Worm (Caenorhabditis elegans): ENCODE measurements around the gene ZK380.6.

ZK380.6 gene

DNA sequence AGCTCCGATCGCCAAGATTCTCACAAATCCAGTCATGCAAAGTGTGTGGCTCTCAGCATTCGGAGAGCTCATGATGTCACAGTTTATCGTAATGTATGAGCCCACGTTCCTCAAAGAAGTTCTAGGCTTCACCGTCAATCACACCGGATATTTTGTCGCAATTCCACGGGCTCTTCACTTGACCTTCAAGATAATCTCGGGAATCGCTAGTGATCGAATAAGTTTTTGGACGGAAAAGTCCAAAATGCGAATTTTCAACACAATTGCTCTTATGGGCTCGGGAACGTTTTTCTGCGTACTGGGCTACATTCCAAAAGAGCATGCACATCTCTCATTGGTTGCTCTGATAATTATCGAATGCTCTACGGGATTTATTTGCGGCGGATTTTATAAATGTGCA lies 31.2 kb upstream of the ZK380.6 start:
- TF ChIP-seq elt-1 (tag; optimal IDR thresholded peaks at IDR 0.05; ENCODE audit: borderline replicate concordance, insufficient read depth) (no peak), unc-120 (tag; optimal IDR thresholded peaks at IDR 0.05; ENCODE audit: poor library complexity, severe bottlenecking) (no peak), drap-1 (GFP tag; optimal IDR thresholded peaks at IDR 0.05) (no peak), nhr-28 (tag; optimal IDR thresholded peaks at IDR 0.05) (no peak), hlh-1 (tag; optimal IDR thresholded peaks at IDR 0.05) (no peak), blmp-1 (tag; optimal IDR thresholded peaks at IDR 0.05) (no peak), mab-5 (tag; optimal IDR thresholded peaks at IDR 0.05) (no peak), unc-39 (tag; optimal IDR thresholded peaks at IDR 0.05) (no peak), sem-2 (GFP tag; optimal IDR thresholded peaks at IDR 0.05) (no peak), flh-1 (GFP tag; optimal IDR thresholded peaks at IDR 0.05) (no peak), ceh-39 (tag; optimal IDR thresholded peaks at IDR 0.05) (no peak), cnd-1 (tag; optimal IDR thresholded peaks at IDR 0.05) (no peak), nhr-2 (tag; optimal IDR thresholded peaks at IDR 0.05) (no peak), ceh-43 (GFP tag; optimal IDR thresholded peaks at IDR 0.05) (no peak), M03D4.4 (tag; optimal IDR thresholded peaks at IDR 0.05) (no peak), pha-4 (tag; optimal IDR thresholded peaks at IDR 0.05) (no peak), lsy-2 (tag; optimal IDR thresholded peaks at IDR 0.05) (no peak), mep-1 (tag; optimal IDR thresholded peaks at IDR 0.05) (no peak), nhr-237 (tag; optimal IDR thresholded peaks at IDR 0.05) (no peak)

DNA sequence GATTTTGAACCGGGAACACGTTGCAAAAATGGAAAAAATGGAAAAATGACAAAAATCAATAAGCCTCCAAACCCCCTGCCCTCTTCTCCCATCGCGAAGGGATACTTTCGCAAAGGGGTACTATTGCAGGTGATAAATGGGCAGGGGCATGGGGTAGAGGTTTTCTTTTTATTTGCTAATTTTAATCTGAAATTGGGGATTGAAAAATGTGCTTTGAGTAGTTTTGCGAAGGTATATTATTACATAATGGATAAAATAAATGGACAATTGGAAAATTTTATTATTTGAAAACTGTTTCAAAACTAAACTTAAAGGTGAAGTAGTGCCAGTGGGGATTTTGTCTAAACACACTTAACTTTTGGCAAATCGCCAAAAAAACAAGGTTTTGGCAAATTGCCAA lies 27.2 kb upstream of the ZK380.6 start:
- TF ChIP-seq elt-3 (tag; optimal IDR thresholded peaks at IDR 0.05) (peak; percentile 67), ces-1 (GFP tag; optimal IDR thresholded peaks at IDR 0.05) (peak; percentile 86), tbx-8 (GFP tag; optimal IDR thresholded peaks at IDR 0.05) (peak; percentile 45), pha-4 (tag; optimal IDR thresholded peaks at IDR 0.05) (peak; percentile 71), cnd-1 (tag; optimal IDR thresholded peaks at IDR 0.05) (peak; percentile 69), elt-1 (tag; optimal IDR thresholded peaks at IDR 0.05; ENCODE audit: borderline replicate concordance, insufficient read depth) (no peak), unc-62 (GFP tag; optimal IDR thresholded peaks at IDR 0.05) (peak; percentile 46), mls-2 (tag; optimal IDR thresholded peaks at IDR 0.05) (peak; percentile 66), drap-1 (GFP tag; optimal IDR thresholded peaks at IDR 0.05) (peak; percentile 86), unc-39 (tag; optimal IDR thresholded peaks at IDR 0.05) (no peak), ceh-43 (GFP tag; optimal IDR thresholded peaks at IDR 0.05) (no peak), M03D4.4 (tag; optimal IDR thresholded peaks at IDR 0.05) (peak; percentile 73), mab-5 (tag; optimal IDR thresholded peaks at IDR 0.05) (peak; percentile 76), snpc-4 (tag; optimal IDR thresholded peaks at IDR 0.05) (no peak), sem-2 (GFP tag; optimal IDR thresholded peaks at IDR 0.05) (no peak), flh-1 (GFP tag; optimal IDR thresholded peaks at IDR 0.05) (no peak), bed-3 (GFP tag; optimal IDR thresholded peaks at IDR 0.05) (no peak), mep-1 (tag; optimal IDR thresholded peaks at IDR 0.05) (peak; percentile 91), ztf-11 (tag; optimal IDR thresholded peaks at IDR 0.05) (peak; percentile 48), ceh-83 (GFP tag; optimal IDR thresholded peaks at IDR 0.05) (no peak), lin-32 (GFP tag; optimal IDR thresholded peaks at IDR 0.05) (peak; percentile 0), nhr-237 (tag; optimal IDR thresholded peaks at IDR 0.05) (peak; percentile 98), zip-8 (tag; optimal IDR thresholded peaks at IDR 0.05) (no peak), nhr-28 (tag; optimal IDR thresholded peaks at IDR 0.05) (peak; percentile 10), sptf-1 (tag; optimal IDR thresholded peaks at IDR 0.05) (peak; percentile 88), nhr-76 (tag; optimal IDR thresholded peaks at IDR 0.05) (no peak), nhr-12 (tag; optimal IDR thresholded peaks at IDR 0.05) (no peak), unc-120 (tag; optimal IDR thresholded peaks at IDR 0.05; ENCODE audit: poor library complexity, severe bottlenecking) (peak; percentile 85), ceh-39 (tag; optimal IDR thresholded peaks at IDR 0.05) (peak; percentile 84), nhr-2 (tag; optimal IDR thresholded peaks at IDR 0.05) (peak; percentile 37), blmp-1 (tag; optimal IDR thresholded peaks at IDR 0.05) (peak; percentile 55), lin-13 (tag; optimal IDR thresholded peaks at IDR 0.05) (peak; percentile 36), ham-2 (GFP tag; optimal IDR thresholded peaks at IDR 0.05) (no peak), hlh-1 (tag; optimal IDR thresholded peaks at IDR 0.05) (peak; percentile 67), lsy-2 (tag; optimal IDR thresholded peaks at IDR 0.05) (peak; percentile 75)

- TF ChIP-seq zip-8 (tag; optimal IDR thresholded peaks at IDR 0.05) (no peak), nhr-237 (tag; optimal IDR thresholded peaks at IDR 0.05) (no peak), elt-3 (tag; optimal IDR thresholded peaks at IDR 0.05) (no peak), nhr-2 (tag; optimal IDR thresholded peaks at IDR 0.05) (no peak), nhr-12 (tag; optimal IDR thresholded peaks at IDR 0.05) (no peak), lsy-2 (tag; optimal IDR thresholded peaks at IDR 0.05) (no peak), flh-1 (GFP tag; optimal IDR thresholded peaks at IDR 0.05) (no peak), sem-2 (GFP tag; optimal IDR thresholded peaks at IDR 0.05) (no peak), cnd-1 (tag; optimal IDR thresholded peaks at IDR 0.05) (no peak), ztf-11 (tag; optimal IDR thresholded peaks at IDR 0.05) (no peak), ceh-83 (GFP tag; optimal IDR thresholded peaks at IDR 0.05) (no peak)
Measured at ce11 chrX:1627837-1628236, 26.4 kb upstream of the ZK380.6 start, which contains the start of gene fbxb-58. Gene fbxb-58, plus strand, starts transcription at chrX:1628137.
